Worm (Caenorhabditis elegans): ENCODE measurements around the gene F59A6.3.

- TF ChIP-seq mdl-1 (tag; optimal IDR thresholded peaks at IDR 0.05) (no peak), nhr-12 (tag; optimal IDR thresholded peaks at IDR 0.05) (no peak), zip-4 (GFP tag; optimal IDR thresholded peaks at IDR 0.05) (no peak), jun-1 (tag; optimal IDR thresholded peaks at IDR 0.05) (no peak), vab-15 (tag; optimal IDR thresholded peaks at IDR 0.05) (no peak), elt-3 (tag; optimal IDR thresholded peaks at IDR 0.05) (no peak), fkh-10 (GFP tag; optimal IDR thresholded peaks at IDR 0.05) (no peak), snpc-4 (tag; optimal IDR thresholded peaks at IDR 0.05) (no peak), nhr-85 (tag) (peak; percentile 47)
Observed at ce11 chrII:5056254-5056653, 48.1 kb downstream of the F59A6.3 start.

Measured in whole organism, L1 larva.